Worm (Caenorhabditis elegans): ENCODE measurements around the gene C39B5.6.

DNA sequence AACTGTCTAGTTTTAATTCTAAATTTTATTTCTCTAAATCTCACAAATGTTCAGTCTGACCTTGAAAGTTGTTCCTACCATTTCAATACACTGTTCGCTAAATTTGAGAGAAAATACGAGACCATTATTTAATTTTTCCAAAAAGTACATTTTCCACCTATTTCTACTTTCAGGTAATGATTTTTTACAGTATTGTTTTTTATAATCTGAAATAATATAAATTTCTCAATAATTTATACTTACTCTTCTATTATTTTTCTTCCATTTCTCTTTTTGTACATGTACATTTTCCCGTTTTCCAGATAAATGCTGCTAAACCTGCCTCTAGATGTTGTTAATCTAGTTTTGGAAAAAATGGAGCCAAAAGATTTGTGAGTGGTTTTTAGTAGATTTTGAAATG lies 29.6 kb downstream of the C39B5.6 start, which contains the start of gene fbxa-62:
- no peak for TF ChIP-seq hnd-1 (tag; optimal IDR thresholded peaks at IDR 0.05)
- no peak for TF ChIP-seq ama-1 (optimal IDR thresholded peaks at IDR 0.05)
- TF ChIP-seq aly-1 (tag; optimal IDR thresholded peaks at IDR 0.05): no peak
- TF ChIP-seq tra-4 (tag; optimal IDR thresholded peaks at IDR 0.05): no peak
- TF ChIP-seq hmg-4 (GFP tag; optimal IDR thresholded peaks at IDR 0.05): no peak
- no peak for TF ChIP-seq flt-1 (GFP tag; IDR thresholded peaks at IDR 0.05)
- TF ChIP-seq tbx-37 (GFP tag; conservative IDR thresholded peaks at IDR 0.05): no peak
- TF ChIP-seq tbx-11 (GFP tag; IDR thresholded peaks at IDR 0.05): no peak
- TF ChIP-seq ets-7 (tag; optimal IDR thresholded peaks at IDR 0.05): no peak
- no peak for TF ChIP-seq ceh-13 (GFP tag; optimal IDR thresholded peaks at IDR 0.05)
- TF ChIP-seq B0310.2 (tag; optimal IDR thresholded peaks at IDR 0.05): no peak

Measured in whole organism, early embryonic.